Worm (Caenorhabditis elegans) whole organism, L2 larva: Measurements from ENCODE around the gene flp-9.

Experiments used
- R02D3.7 ChIP-seq: fragments of 150-350 bp; optimal IDR thresholded peaks from 2 replicates; lab custom pipeline; 2014; ENCODE audit warnings: missing biosample characterization, missing genetic modification characterization
- ZK546.5 ChIP-seq: sonication (generic microtip); optimal IDR thresholded peaks from 2 replicates; lab custom pipeline; 2017; ENCODE audit warnings: missing biosample characterization, missing genetic modification characterization
- ceh-16 ChIP-seq: fragments of 150-350 bp; optimal IDR thresholded peaks from 2 replicates; lab custom pipeline; 2014; ENCODE audit warnings: missing biosample characterization, missing genetic modification characterization
- gmeb-1 ChIP-seq: fragments of 150-350 bp; optimal IDR thresholded peaks from 2 replicates; lab custom pipeline; 2014; ENCODE audit warnings: missing biosample characterization, missing genetic modification characterization
- lin-39 ChIP-seq: fragments of 150-350 bp; optimal IDR thresholded peaks from 2 replicates; lab custom pipeline; 2014; ENCODE audit warnings: missing biosample characterization, missing genetic modification reagents, missing genetic modification characterization
- mab-5 ChIP-seq: fragments of 150-350 bp; optimal IDR thresholded peaks from 2 replicates; lab custom pipeline; 2014; ENCODE audit warnings: missing biosample characterization, missing genetic modification characterization
- skn-1 ChIP-seq: sonication (generic microtip); optimal IDR thresholded peaks from 2 replicates; lab custom pipeline; 2017; ENCODE audit warnings: missing biosample characterization, missing genetic modification characterization
- unc-39 ChIP-seq: fragments of 150-350 bp; optimal IDR thresholded peaks from 2 replicates; lab custom pipeline; 2014; ENCODE audit warnings: missing biosample characterization, missing genetic modification characterization
- unc-62 ChIP-seq: fragments of 150-350 bp; optimal IDR thresholded peaks from 2 replicates; lab custom pipeline; 2014; ENCODE audit warnings: missing biosample characterization, missing genetic modification reagents, missing genetic modification characterization
- zag-1 ChIP-seq: fragments of 150-350 bp; optimal IDR thresholded peaks from 2 replicates; lab custom pipeline; 2014; ENCODE audit warnings: missing biosample characterization, missing genetic modification characterization

DNA sequence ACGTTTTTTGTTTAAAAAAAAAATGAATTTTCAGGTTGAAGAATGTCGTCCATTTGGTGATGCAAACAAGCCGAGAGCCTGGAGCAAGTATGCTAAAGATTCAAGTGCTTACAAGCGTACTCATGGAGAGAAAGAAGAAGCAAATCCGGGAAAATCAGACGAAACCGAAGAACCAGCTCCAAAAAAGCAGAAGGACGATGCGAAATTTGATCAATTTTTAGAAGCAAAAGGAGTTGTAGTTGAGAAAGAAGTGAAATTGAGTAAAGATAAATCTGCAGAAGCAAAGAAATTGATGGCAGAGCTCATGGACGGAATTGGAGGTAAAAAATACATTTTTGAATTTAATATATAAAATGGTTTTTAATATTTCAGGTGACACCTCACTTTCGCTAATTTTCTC, 32.1 kb downstream of the flp-9 start:
- TF ChIP-seq unc-39 (tag; lab: Kevin White, UChicago) (no peak), mab-5 (tag; lab: Kevin White, UChicago) (no peak), skn-1 (tag; lab: Kevin White, UChicago) (no peak), ZK546.5 (tag; lab: Kevin White, UChicago) (no peak), unc-62 (GFP tag; lab: Kevin White, UChicago) (no peak), ceh-16 (tag; lab: Kevin White, UChicago) (no peak), lin-39 (tag; lab: Kevin White, UChicago) (no peak), gmeb-1 (no peak), R02D3.7 (tag; lab: Kevin White, UChicago) (no peak), zag-1 (tag; lab: Kevin White, UChicago) (no peak)
